Worm (Caenorhabditis elegans): ENCODE results near the gene chl-1.

The chl-1 gene

DNA sequence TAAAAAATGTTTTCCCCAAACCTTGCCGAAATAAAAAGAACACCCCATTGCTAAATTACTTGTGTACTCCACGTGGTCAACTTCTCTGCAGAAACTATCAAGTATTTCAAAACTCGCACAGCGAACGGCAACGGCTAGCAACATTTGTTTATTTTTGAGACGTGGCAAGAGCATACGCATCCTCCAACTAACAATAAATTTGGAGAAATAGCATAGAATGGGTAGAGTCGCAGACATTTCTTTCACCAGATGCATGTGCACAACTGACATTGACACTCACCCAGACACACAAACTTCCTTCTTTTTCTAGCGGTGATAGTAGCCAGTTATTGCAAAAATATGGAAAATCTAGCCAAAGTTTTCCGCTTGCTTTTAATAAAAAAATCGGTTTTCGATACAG, 25.4 kb downstream of the chl-1 start (continued):
- no peak for TF ChIP-seq zip-5 (tag; optimal IDR thresholded peaks at IDR 0.05)
- no peak for TF ChIP-seq ceh-45 (GFP tag; IDR thresholded peaks at IDR 0.05)

DNA sequence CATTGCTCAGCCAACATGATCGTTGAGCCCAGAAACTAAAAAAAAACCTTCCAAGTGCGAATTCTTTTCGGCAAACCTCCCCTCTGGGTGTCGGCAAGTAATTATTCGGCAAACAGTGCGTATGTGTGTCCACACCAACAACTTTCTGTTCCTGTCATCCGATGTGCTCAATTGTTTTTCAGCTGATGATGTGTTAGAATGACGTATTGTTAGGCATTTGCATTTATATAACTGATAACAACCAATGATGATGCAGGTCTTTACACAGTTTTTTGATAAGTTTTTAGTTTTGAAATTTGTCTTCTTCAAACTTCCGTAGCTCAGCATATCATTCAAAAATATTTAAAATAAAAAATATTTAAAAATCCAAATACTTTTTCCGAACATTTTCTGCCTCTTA, 26.1 kb downstream of the chl-1 start:
- TF ChIP-seq mec-3 (tag; optimal IDR thresholded peaks at IDR 0.05; ENCODE audit: borderline replicate concordance) (no peak), elt-2 (tag; optimal IDR thresholded peaks at IDR 0.05) (peak; percentile 38), pat-9 (tag; optimal IDR thresholded peaks at IDR 0.05) (no peak), lim-6 (tag; optimal IDR thresholded peaks at IDR 0.05) (no peak), Y22D7AL.16 (tag; optimal IDR thresholded peaks at IDR 0.05) (no peak)

DNA sequence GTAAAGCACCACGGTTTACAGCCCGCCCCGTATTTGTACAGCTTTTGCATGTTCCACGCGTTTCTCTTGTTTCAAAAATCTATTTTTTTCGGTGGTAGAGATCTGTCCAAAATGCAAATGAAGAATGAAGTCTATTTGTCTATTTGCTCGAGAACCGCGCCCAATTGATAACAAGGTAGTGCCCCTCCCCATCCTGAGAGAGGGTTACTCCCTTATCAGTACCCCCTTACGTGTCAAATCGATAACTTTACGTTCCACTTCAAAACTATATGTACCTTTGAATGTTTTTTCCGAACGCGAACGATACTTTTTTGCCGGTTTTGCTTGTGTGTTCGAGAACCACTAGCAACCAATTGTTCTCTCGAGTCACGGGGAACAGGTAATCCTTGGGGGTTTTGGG, 29.0 kb downstream of the chl-1 start:
- no peak for TF ChIP-seq lin-11 (tag; optimal IDR thresholded peaks at IDR 0.05)
- TF ChIP-seq elt-2 (tag; optimal IDR thresholded peaks at IDR 0.05): peak; percentile 70

DNA sequence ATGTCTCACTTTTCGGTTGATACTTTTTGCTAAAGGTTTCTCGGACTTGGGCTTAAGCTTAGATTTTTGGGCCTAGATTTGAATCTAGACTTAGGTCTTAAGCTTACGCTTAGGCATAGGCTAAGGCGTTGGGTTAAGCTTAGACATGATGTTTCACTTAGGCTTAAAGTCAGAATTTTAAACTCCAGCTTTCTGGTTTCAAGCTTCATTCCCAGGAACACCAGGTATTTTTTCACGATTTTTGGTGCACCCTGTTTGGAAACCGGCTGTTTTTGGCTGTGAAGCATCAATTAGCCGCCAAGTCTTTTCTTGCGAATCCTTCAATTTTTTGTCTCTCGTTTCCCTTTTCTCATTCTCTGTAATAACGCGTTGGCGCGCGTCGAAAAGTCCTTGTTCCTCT, 31.2 kb downstream of the chl-1 start:
- TF ChIP-seq unc-3 (GFP tag; conservative IDR thresholded peaks at IDR 0.05) (no peak), unc-3 (tag; optimal IDR thresholded peaks at IDR 0.05) (no peak), nhr-11 (tag; optimal IDR thresholded peaks at IDR 0.05) (no peak), ceh-19 (GFP tag; optimal IDR thresholded peaks at IDR 0.05) (no peak), lim-6 (tag; optimal IDR thresholded peaks at IDR 0.05) (no peak), pat-9 (tag; optimal IDR thresholded peaks at IDR 0.05) (no peak), gmeb-2 (tag; optimal IDR thresholded peaks at IDR 0.05) (no peak)

DNA sequence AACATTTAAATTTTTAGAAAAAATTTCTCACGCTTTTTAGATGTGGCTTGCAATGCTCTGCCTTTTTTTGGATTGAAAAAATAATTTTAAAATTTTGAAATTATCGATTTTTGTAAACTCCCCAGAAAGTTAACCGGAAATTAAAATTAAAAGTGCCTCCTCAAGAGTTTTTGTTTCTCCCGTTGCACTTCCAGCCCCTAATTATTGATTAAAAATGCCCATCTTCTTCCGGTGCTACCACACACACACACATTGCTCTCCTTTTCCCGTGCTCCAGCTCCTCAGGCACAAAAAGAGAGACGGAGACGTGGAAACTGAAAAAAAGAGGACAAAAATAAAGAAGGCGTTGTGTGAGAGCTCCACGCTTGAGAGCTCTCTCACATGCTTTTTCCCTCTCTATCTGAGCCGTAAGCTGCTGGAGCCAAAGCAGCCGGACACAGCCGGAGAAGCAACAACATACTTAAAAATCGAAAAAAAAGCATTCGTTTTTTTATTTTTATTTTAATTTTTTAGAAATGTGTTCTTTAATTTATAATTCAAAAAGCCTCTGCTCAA, 37.6 kb downstream of the chl-1 start:
- TF ChIP-seq K09A11.1 (tag; optimal IDR thresholded peaks at IDR 0.05; ENCODE audit: insufficient read depth) (no peak), syd-9 (tag; optimal IDR thresholded peaks at IDR 0.05) (no peak), ceh-48 (tag; optimal IDR thresholded peaks at IDR 0.05) (peak; percentile 56), ttx-3 (tag; optimal IDR thresholded peaks at IDR 0.05) (no peak), unc-42 (tag; optimal IDR thresholded peaks at IDR 0.05) (peak; percentile 37), pqm-1 (tag; optimal IDR thresholded peaks at IDR 0.05) (no peak)

DNA sequence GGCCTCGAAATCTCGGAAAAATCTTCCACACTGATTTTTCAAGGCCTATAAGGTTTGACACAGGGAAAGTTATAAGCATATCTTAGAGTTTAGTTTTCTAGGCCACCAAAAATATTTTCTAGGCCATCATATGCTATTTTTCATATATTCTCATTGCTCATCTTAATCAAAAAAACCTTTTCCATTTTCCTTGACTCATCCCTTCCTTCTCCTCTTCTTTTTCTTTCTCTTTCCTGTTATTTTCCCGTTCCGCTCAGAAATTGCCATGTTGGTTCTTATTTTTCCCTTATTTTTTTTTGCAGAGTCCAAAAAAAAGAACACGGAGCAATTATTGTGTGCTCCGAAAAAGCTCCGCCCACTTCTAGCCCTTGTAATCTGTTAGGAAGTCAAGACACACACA, 40.4 kb downstream of the chl-1 start, which contains the start of gene tbc-8:
Gene tbc-8, plus strand, starts transcription at position 301 of the 400 bp plus-strand sequence.
- TF ChIP-seq elt-2 (tag; optimal IDR thresholded peaks at IDR 0.05) (no peak), C38D4.7 (GFP tag; optimal IDR thresholded peaks at IDR 0.05) (no peak)

DNA sequence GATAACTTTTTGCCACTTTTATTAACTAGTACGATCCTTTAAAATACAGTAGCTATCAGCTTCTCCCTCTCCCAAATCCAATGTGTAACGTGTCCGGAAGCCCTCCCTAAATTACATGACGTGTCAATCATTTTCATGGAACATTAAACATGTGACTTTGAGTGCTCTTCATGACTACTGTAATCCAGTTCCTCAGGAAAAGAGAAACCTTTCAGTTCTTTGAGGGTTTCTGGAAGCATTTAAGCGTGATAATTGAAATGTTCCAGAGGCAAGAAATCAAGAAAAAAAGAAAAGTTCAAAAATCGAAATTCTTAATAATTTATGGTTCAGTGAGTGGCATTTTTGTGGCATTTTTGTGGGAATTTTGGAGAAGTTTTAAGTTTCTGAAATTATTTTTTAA, 42.1 kb downstream of the chl-1 start:
- TF ChIP-seq K09A11.1 (tag; optimal IDR thresholded peaks at IDR 0.05; ENCODE audit: insufficient read depth): no peak
- TF ChIP-seq unc-3 (GFP tag; conservative IDR thresholded peaks at IDR 0.05): no peak
- no peak for TF ChIP-seq unc-3 (tag; optimal IDR thresholded peaks at IDR 0.05)
- no peak for TF ChIP-seq zip-5 (tag; optimal IDR thresholded peaks at IDR 0.05)
- no peak for TF ChIP-seq syd-9 (tag; optimal IDR thresholded peaks at IDR 0.05)
- no peak for TF ChIP-seq pag-3 (tag; optimal IDR thresholded peaks at IDR 0.05; ENCODE audit: borderline replicate concordance)
- TF ChIP-seq ets-4 (tag; optimal IDR thresholded peaks at IDR 0.05): no peak

DNA sequence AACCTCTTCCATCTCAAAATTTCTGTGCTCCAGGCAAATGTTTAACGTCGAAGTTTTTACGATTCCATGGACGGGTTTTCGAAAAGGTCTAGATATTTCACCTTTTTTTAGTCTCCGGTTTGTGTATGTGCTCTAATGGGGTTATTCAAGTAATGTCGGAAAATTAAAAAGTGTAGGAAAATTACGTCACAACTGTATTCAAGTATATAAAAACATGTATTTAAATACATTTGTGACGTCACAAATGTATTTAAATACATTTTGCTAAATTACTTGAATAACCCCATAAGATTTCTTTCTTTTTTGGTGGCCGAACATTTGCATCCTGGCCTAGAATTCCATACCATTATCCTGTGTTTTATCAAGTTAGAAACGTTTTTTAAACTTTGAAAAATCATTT, 43.6 kb downstream of the chl-1 start:
- TF ChIP-seq ets-4 (tag; optimal IDR thresholded peaks at IDR 0.05): no peak
- no peak for TF ChIP-seq dmd-4 (tag; optimal IDR thresholded peaks at IDR 0.05; ENCODE audit: borderline replicate concordance)
- TF ChIP-seq ztf-16 (tag; optimal IDR thresholded peaks at IDR 0.05): no peak
- TF ChIP-seq elt-2 (tag; optimal IDR thresholded peaks at IDR 0.05): no peak
- TF ChIP-seq pqm-1 (tag; optimal IDR thresholded peaks at IDR 0.05): no peak
- TF ChIP-seq ref-2 (tag; optimal IDR thresholded peaks at IDR 0.05): no peak
- TF ChIP-seq C08G9.2 (tag; optimal IDR thresholded peaks at IDR 0.05): no peak
- no peak for TF ChIP-seq rnt-1 (tag; optimal IDR thresholded peaks at IDR 0.05)

All from whole organism, late embryonic.